Worm (Caenorhabditis elegans): ENCODE results near the gene mltn-1.

Gene mltn-1

ce11 chrII:13130576-13130975 is 14.4 kb downstream of the mltn-1 start:
- TF ChIP-seq nhr-48 (tag; optimal IDR thresholded peaks at IDR 0.05): no peak

ce11 chrII:13129602-13130001 is 15.4 kb downstream of the mltn-1 start, which contains the start of gene F29C12.6:
Gene F29C12.6 (plus strand): TSS chrII:13129902.
- TF ChIP-seq hlh-30 (tag; optimal IDR thresholded peaks at IDR 0.05; ENCODE audit: insufficient read depth): no peak
- TF ChIP-seq ama-1 (optimal IDR thresholded peaks at IDR 0.05): no peak
- TF ChIP-seq R02D3.7 (tag; optimal IDR thresholded peaks at IDR 0.05): no peak
- no peak for TF ChIP-seq aly-2 (tag; optimal IDR thresholded peaks at IDR 0.05)
- no peak for TF ChIP-seq ceh-44 (GFP tag; IDR thresholded peaks at IDR 0.05)
- TF ChIP-seq zfp-2 (tag; optimal IDR thresholded peaks at IDR 0.05): no peak
- no peak for TF ChIP-seq F49E8.2 (tag; optimal IDR thresholded peaks at IDR 0.05; ENCODE audit: borderline replicate concordance)
- no peak for TF ChIP-seq nhr-76 (tag; optimal IDR thresholded peaks at IDR 0.05)
- TF ChIP-seq unc-39 (tag; optimal IDR thresholded peaks at IDR 0.05): no peak
- no peak for TF ChIP-seq lin-15B (tag; optimal IDR thresholded peaks at IDR 0.05)
- TF ChIP-seq mes-2 (tag; optimal IDR thresholded peaks at IDR 0.05; ENCODE audit: poor library complexity, severe bottlenecking): no peak
- TF ChIP-seq nhr-11 (tag; optimal IDR thresholded peaks at IDR 0.05): no peak
- no peak for TF ChIP-seq nhr-10 (tag; optimal IDR thresholded peaks at IDR 0.05)

- no peak for TF ChIP-seq unc-62 (GFP tag; optimal IDR thresholded peaks at IDR 0.05 in 1 of 2)
- TF ChIP-seq unc-62 (tag; optimal IDR thresholded peaks at IDR 0.05): no peak
- TF ChIP-seq R02D3.7 (tag; optimal IDR thresholded peaks at IDR 0.05): no peak
- TF ChIP-seq pha-4 (GFP tag; IDR thresholded peaks at IDR 0.05): no peak
- no peak for TF ChIP-seq pha-4 (tag; optimal IDR thresholded peaks at IDR 0.05)
- TF ChIP-seq zfp-2 (tag; optimal IDR thresholded peaks at IDR 0.05): no peak
- no peak for TF ChIP-seq dve-1 (tag; optimal IDR thresholded peaks at IDR 0.05; ENCODE audit: insufficient read depth)
- TF ChIP-seq Y48G9A.11 (GFP tag; IDR thresholded peaks at IDR 0.05): no peak
- no peak for TF ChIP-seq nhr-77 (tag; optimal IDR thresholded peaks at IDR 0.05)
- no peak for TF ChIP-seq zag-1 (tag; optimal IDR thresholded peaks at IDR 0.05)
- TF ChIP-seq ceh-28 (tag; optimal IDR thresholded peaks at IDR 0.05): no peak
- no peak for TF ChIP-seq zip-2 (tag; optimal IDR thresholded peaks at IDR 0.05)
- TF ChIP-seq lin-13 (GFP tag; optimal IDR thresholded peaks at IDR 0.05): no peak
- TF ChIP-seq egl-27 (tag; optimal IDR thresholded peaks at IDR 0.05): no peak
- TF ChIP-seq F44E2.7 (GFP tag; IDR thresholded peaks at IDR 0.05): no peak
- no peak for TF ChIP-seq hif-1 (tag; optimal IDR thresholded peaks at IDR 0.05)
- TF ChIP-seq daf-16 (GFP tag; optimal IDR thresholded peaks at IDR 0.05): no peak
- no peak for TF ChIP-seq daf-16 (tag; optimal IDR thresholded peaks at IDR 0.05)
- TF ChIP-seq attf-4 (tag; optimal IDR thresholded peaks at IDR 0.05): no peak
- TF ChIP-seq dmd-9 (GFP tag; IDR thresholded peaks at IDR 0.05): no peak
These were observed 22.3 kb downstream of the mltn-1 start, which contains the start of gene bath-45 for ce11 chrII:13122720-13123119. Gene bath-45 (plus strand): TSS chrII:13123020.

- no peak for TF ChIP-seq nhr-11 (tag; optimal IDR thresholded peaks at IDR 0.05)
- no peak for TF ChIP-seq ama-1 (optimal IDR thresholded peaks at IDR 0.05)
- TF ChIP-seq snpc-1.2 (GFP tag; IDR thresholded peaks at IDR 0.05): no peak
- TF ChIP-seq skn-1 (tag; optimal IDR thresholded peaks at IDR 0.05): no peak
- TF ChIP-seq nhr-102 (tag; optimal IDR thresholded peaks at IDR 0.05): peak; percentile 49
- TF ChIP-seq lin-15B (tag; optimal IDR thresholded peaks at IDR 0.05): peak; percentile 8
- no peak for TF ChIP-seq ztf-7 (tag; optimal IDR thresholded peaks at IDR 0.05)
- TF ChIP-seq nhr-6 (tag; optimal IDR thresholded peaks at IDR 0.05): no peak
- peak; percentile 81 for TF ChIP-seq unc-130 (GFP tag; optimal IDR thresholded peaks at IDR 0.05)
- TF ChIP-seq nhr-28 (tag; optimal IDR thresholded peaks at IDR 0.05): no peak
- TF ChIP-seq T26A8.4 (GFP tag; IDR thresholded peaks at IDR 0.05): no peak
- no peak for TF ChIP-seq jun-1 (tag; optimal IDR thresholded peaks at IDR 0.05)
- peak; percentile 22 to 60 for TF ChIP-seq daf-16 (GFP tag; optimal IDR thresholded peaks at IDR 0.05)
- peak; percentile 68 for TF ChIP-seq daf-16 (tag; optimal IDR thresholded peaks at IDR 0.05)
- no peak for TF ChIP-seq ztf-11 (tag; optimal IDR thresholded peaks at IDR 0.05)
- no peak for TF ChIP-seq mxl-3 (GFP tag; optimal IDR thresholded peaks at IDR 0.05)
- TF ChIP-seq F26F4.8 (GFP tag; conservative IDR thresholded peaks at IDR 0.05): no peak
- TF ChIP-seq mxl-2 (GFP tag; conservative IDR thresholded peaks at IDR 0.05): no peak
- TF ChIP-seq nhr-111 (GFP tag; optimal IDR thresholded peaks at IDR 0.05): no peak
- TF ChIP-seq lsy-2 (tag; optimal IDR thresholded peaks at IDR 0.05): peak in 1 of 2 experiments; percentile 78
- TF ChIP-seq dmd-8 (GFP tag; IDR thresholded peaks at IDR 0.05): no peak
- no peak for TF ChIP-seq pha-4 (GFP tag; IDR thresholded peaks at IDR 0.05)
- TF ChIP-seq pha-4 (tag; optimal IDR thresholded peaks at IDR 0.05): no peak
- TF ChIP-seq nhr-237 (tag; optimal IDR thresholded peaks at IDR 0.05): no peak
These were observed 27.9 kb downstream of the mltn-1 start, which contains the start of gene gfm-1 for ce11 chrII:13117135-13117534. Gene gfm-1 (plus strand): TSS chrII:13117483.
